Fruit fly (Drosophila melanogaster) whole organism, embryonic: ENCODE measurements around the gene CG16959.

Experiments
- B-H2 ChIP-seq: fragments of 200-800 bp; sonication (Bioruptor generic); optimal IDR thresholded peaks from 2 replicates; lab custom pipeline; 2018; ENCODE audit warnings: missing biosample characterization, mild to moderate bottlenecking, missing genetic modification characterization
- CG1024 ChIP-seq: fragments of 200-800 bp; sonication (Bioruptor generic); IDR thresholded peaks from 2 replicates; pipeline ENCODE4 v1.3.6; 2022; ENCODE audit warnings: missing biosample characterization, missing genetic modification characterization
- CG10565 ChIP-seq: fragments of 200-800 bp; sonication (Bioruptor generic); optimal IDR thresholded peaks from 3 replicates; lab custom pipeline; 2016; ENCODE audit warnings: missing biosample characterization, mild to moderate bottlenecking, missing genetic modification characterization
- CG12236 ChIP-seq: fragments of 200-800 bp; sonication (Bioruptor generic); optimal IDR thresholded peaks from 2 replicates; lab custom pipeline; 2016; ENCODE audit warnings: missing biosample characterization, missing genetic modification characterization
- CG14667 ChIP-seq: fragments of 200-800 bp; sonication (Bioruptor generic); IDR thresholded peaks from 2 replicates; pipeline ENCODE4 v1.3.6; 2022; ENCODE audit warnings: missing biosample characterization, missing genetic modification characterization
- CG15011 ChIP-seq: fragments of 200-800 bp; sonication (Bioruptor generic); optimal IDR thresholded peaks from 3 replicates; lab custom pipeline; 2018; ENCODE audit warnings: missing biosample characterization, mild to moderate bottlenecking, missing genetic modification characterization
- CG1647 ChIP-seq: fragments of 200-800 bp; sonication (Bioruptor generic); optimal IDR thresholded peaks from 3 replicates; lab custom pipeline; 2016; ENCODE audit warnings: missing biosample characterization, missing genetic modification characterization
- CG17385 ChIP-seq: fragments of 200-800 bp; sonication (Bioruptor generic); optimal IDR thresholded peaks from 3 replicates; lab custom pipeline; 2018; ENCODE audit warnings: missing biosample characterization, mild to moderate bottlenecking, missing genetic modification characterization
- CG17802 ChIP-seq: fragments of 200-800 bp; sonication (Bioruptor generic); optimal IDR thresholded peaks from 2 replicates; lab custom pipeline; 2018; ENCODE audit warnings: missing biosample characterization, mild to moderate bottlenecking, missing genetic modification characterization, moderate library complexity
- CG1792 ChIP-seq: fragments of 200-800 bp; sonication (Bioruptor generic); optimal IDR thresholded peaks from 2 replicates; lab custom pipeline; 2016; ENCODE audit warnings: missing biosample characterization, missing genetic modification characterization
- CG3281 ChIP-seq: fragments of 200-800 bp; sonication (Bioruptor generic); optimal IDR thresholded peaks from 3 replicates; lab custom pipeline; 2017; ENCODE audit warnings: missing biosample characterization, mild to moderate bottlenecking, missing genetic modification characterization
- CG4730 ChIP-seq: fragments of 200-800 bp; sonication (Bioruptor generic); IDR thresholded peaks from 2 replicates; pipeline ENCODE4 v1.3.6; 2022; ENCODE audit warnings: missing biosample characterization, missing genetic modification characterization
- CG6683 ChIP-seq: fragments of 200-800 bp; sonication (Bioruptor generic); optimal IDR thresholded peaks from 2 replicates; lab custom pipeline; 2017; ENCODE audit warnings: missing biosample characterization, mild to moderate bottlenecking, missing genetic modification characterization, missing genetic modification reagents
- CG6689 ChIP-seq: fragments of 200-800 bp; sonication (Bioruptor generic); IDR thresholded peaks from 2 replicates; pipeline ENCODE4 v1.3.6; 2022; ENCODE audit warnings: missing biosample characterization, missing genetic modification characterization
- CG7372 ChIP-seq: fragments of 200-800 bp; sonication (Bioruptor generic); IDR thresholded peaks from 2 replicates; pipeline ENCODE4 v1.3.6; 2022; ENCODE audit warnings: missing biosample characterization, missing genetic modification characterization
- CG7745 ChIP-seq: fragments of 200-800 bp; sonication (Bioruptor generic); optimal IDR thresholded peaks from 2 replicates; lab custom pipeline; 2018; ENCODE audit warnings: missing biosample characterization, mild to moderate bottlenecking, missing genetic modification characterization, moderate library complexity
- CG7987 ChIP-seq: fragments of 200-800 bp; sonication (Bioruptor generic); optimal IDR thresholded peaks from 2 replicates; lab custom pipeline; 2018; ENCODE audit warnings: missing biosample characterization, mild to moderate bottlenecking, missing genetic modification characterization, moderate library complexity
- CG8944 ChIP-seq: fragments of 200-800 bp; sonication (Bioruptor generic); optimal IDR thresholded peaks from 3 replicates; lab custom pipeline; 2016; ENCODE audit warnings: missing biosample characterization, missing genetic modification characterization
- Chrac-16 ChIP-seq: fragments of 200-800 bp; sonication (Bioruptor generic); optimal IDR thresholded peaks from 3 replicates; lab custom pipeline; 2016; ENCODE audit warnings: missing biosample characterization, missing genetic modification characterization
- Dfd ChIP-seq, 2 experiments: fragments of >200 bp; optimal IDR thresholded peaks; 2 replicates each; lab custom pipeline; 2017; ENCODE audit warnings: missing biosample characterization in 2 of 2, missing genetic modification characterization in 2 of 2
- Dp ChIP-seq: fragments of 200-800 bp; sonication (Bioruptor generic); optimal IDR thresholded peaks from 2 replicates; lab custom pipeline; 2018; ENCODE audit warnings: missing biosample characterization, mild to moderate bottlenecking, missing genetic modification characterization, moderate library complexity
- Elba2 ChIP-seq: fragments of 200-800 bp; sonication (Bioruptor generic); optimal IDR thresholded peaks from 3 replicates; lab custom pipeline; 2016; ENCODE audit warnings: missing biosample characterization, missing genetic modification characterization
- HLH4C ChIP-seq: fragments of 200-800 bp; sonication (Bioruptor generic); IDR thresholded peaks from 3 replicates; pipeline ENCODE4 v1.3.6; 2022; ENCODE audit warnings: missing biosample characterization, missing genetic modification characterization; ENCODE audit not compliant: partially characterized antibody
- Hmx ChIP-seq: fragments of 200-800 bp; sonication (Bioruptor generic); optimal IDR thresholded peaks from 2 replicates; lab custom pipeline; 2016; ENCODE audit warnings: missing biosample characterization, missing genetic modification characterization
- MESR4 ChIP-seq: fragments of 200-800 bp; sonication (Bioruptor generic); optimal IDR thresholded peaks from 2 replicates; lab custom pipeline; 2018; ENCODE audit warnings: missing biosample characterization, mild to moderate bottlenecking, missing genetic modification characterization, moderate library complexity
- Neu2 ChIP-seq: fragments of 200-800 bp; sonication (Bioruptor generic); optimal IDR thresholded peaks from 3 replicates; lab custom pipeline; 2016; ENCODE audit warnings: missing biosample characterization, missing genetic modification characterization, borderline replicate concordance
- Rfx ChIP-seq: fragments of 200-800 bp; sonication (Bioruptor generic); IDR thresholded peaks from 2 replicates; pipeline ENCODE4 v1.3.6; 2022; ENCODE audit warnings: missing biosample characterization, missing genetic modification characterization
- Sox100B ChIP-seq: fragments of 200-800 bp; sonication (Bioruptor generic); optimal IDR thresholded peaks from 3 replicates; lab custom pipeline; 2018; ENCODE audit warnings: missing biosample characterization, mild to moderate bottlenecking, missing genetic modification characterization
- ac ChIP-seq: fragments of 200-800 bp; sonication (Bioruptor generic); optimal IDR thresholded peaks from 3 replicates; lab custom pipeline; 2017; ENCODE audit warnings: missing biosample characterization, mild to moderate bottlenecking, missing genetic modification characterization
- ase ChIP-seq: fragments of 200-800 bp; sonication (Bioruptor generic); IDR thresholded peaks from 3 replicates; pipeline ENCODE4 v1.3.6; 2022; ENCODE audit warnings: missing biosample characterization, missing genetic modification characterization
- az2 ChIP-seq: fragments of 200-800 bp; sonication (Bioruptor generic); optimal IDR thresholded peaks from 3 replicates; lab custom pipeline; 2016; ENCODE audit warnings: missing biosample characterization, missing genetic modification characterization
- bsh ChIP-seq, 2 experiments: fragments of 200-800 bp; sonication (Bioruptor generic); optimal IDR thresholded peaks; 2 replicates each; lab custom pipeline; 2017 to 2018; ENCODE audit warnings: mild to moderate bottlenecking in 2 of 2, missing biosample characterization in 2 of 2, missing genetic modification characterization in 2 of 2, moderate library complexity in 1 of 2
- corto ChIP-seq: fragments of 200-800 bp; sonication (Bioruptor generic); optimal IDR thresholded peaks from 2 replicates; lab custom pipeline; 2016; ENCODE audit warnings: missing biosample characterization, mild to moderate bottlenecking, missing genetic modification characterization, moderate library complexity
- da ChIP-seq: fragments of 200-800 bp; sonication (Bioruptor generic); optimal IDR thresholded peaks from 2 replicates; lab custom pipeline; 2016; ENCODE audit warnings: missing biosample characterization, missing genetic modification characterization
- grau ChIP-seq: fragments of 200-800 bp; optimal IDR thresholded peaks from 3 replicates; lab custom pipeline; 2019; ENCODE audit warnings: missing biosample characterization, mild to moderate bottlenecking, missing genetic modification characterization, moderate library complexity
- gsb-n ChIP-seq: fragments of 200-800 bp; sonication (Bioruptor generic); optimal IDR thresholded peaks from 3 replicates; lab custom pipeline; 2018; ENCODE audit warnings: missing biosample characterization, mild to moderate bottlenecking, missing genetic modification characterization
- inv ChIP-seq: fragments of 200-800 bp; sonication (Bioruptor generic); IDR thresholded peaks from 2 replicates; pipeline ENCODE4 v1.3.6; 2022; ENCODE audit warnings: missing biosample characterization, missing genetic modification characterization; ENCODE audit not compliant: partially characterized antibody
- lbe ChIP-seq: fragments of 200-800 bp; sonication (Bioruptor generic); optimal IDR thresholded peaks from 2 replicates; lab custom pipeline; 2016; ENCODE audit warnings: missing biosample characterization, mild to moderate bottlenecking, missing genetic modification characterization
- lmd ChIP-seq: fragments of 200-800 bp; sonication (Bioruptor generic); IDR thresholded peaks from 2 replicates; pipeline ENCODE4 v1.3.6; 2022; ENCODE audit warnings: missing biosample characterization, missing genetic modification characterization
- luna ChIP-seq: fragments of 200-800 bp; sonication (Bioruptor generic); optimal IDR thresholded peaks from 2 replicates; lab custom pipeline; 2016; ENCODE audit warnings: missing biosample characterization, missing genetic modification characterization
- nerfin-1 ChIP-seq: fragments of 200-800 bp; sonication (Bioruptor generic); optimal IDR thresholded peaks from 3 replicates; lab custom pipeline; 2019; ENCODE audit warnings: missing biosample characterization, mild to moderate bottlenecking, missing genetic modification characterization, moderate library complexity
- nom ChIP-seq: fragments of 200-800 bp; sonication (Bioruptor generic); optimal IDR thresholded peaks from 2 replicates; lab custom pipeline; 2017; ENCODE audit warnings: missing biosample characterization, missing genetic modification characterization, mild to moderate bottlenecking, moderate library complexity, missing genetic modification reagents
- peb ChIP-seq: fragments of 200-800 bp; sonication (Bioruptor generic); IDR thresholded peaks from 2 replicates; pipeline ENCODE4 v1.3.6; 2022; ENCODE audit warnings: missing biosample characterization, missing genetic modification characterization
- pnt ChIP-seq: fragments of 200-800 bp; sonication (Bioruptor generic); optimal IDR thresholded peaks from 3 replicates; lab custom pipeline; 2016; ENCODE audit warnings: missing biosample characterization, missing genetic modification characterization
- sisA ChIP-seq: fragments of 200-800 bp; sonication (Bioruptor generic); IDR thresholded peaks from 2 replicates; pipeline ENCODE4 v1.3.6; 2022; ENCODE audit warnings: missing biosample characterization, missing genetic modification characterization
- stc ChIP-seq: fragments of 200-800 bp; sonication (Bioruptor generic); IDR thresholded peaks from 2 replicates; pipeline ENCODE4 v1.3.6; 2022; ENCODE audit warnings: missing biosample characterization, missing genetic modification characterization
- trem ChIP-seq: fragments of 200-800 bp; optimal IDR thresholded peaks from 3 replicates; lab custom pipeline; 2019; ENCODE audit warnings: missing biosample characterization, mild to moderate bottlenecking, missing genetic modification characterization, moderate library complexity
- twi ChIP-seq: fragments of 200-800 bp; optimal IDR thresholded peaks from 2 replicates; lab custom pipeline; 2019; ENCODE audit warnings: missing biosample characterization, mild to moderate bottlenecking, missing genetic modification characterization, moderate library complexity
- yki ChIP-seq: fragments of >200 bp; optimal IDR thresholded peaks from 3 replicates; lab custom pipeline; 2018

Gene CG16959

dm6 chr3L:15142004-15142890 lies 17.1 kb upstream of the CG16959 start, which contains the start of gene Pdi (continued):
- TF ChIP-seq stc: no peak
- TF ChIP-seq grau (tag; lab: Kevin White, UChicago): peak; percentile 53
- TF ChIP-seq Hmx: no peak
- peak; percentile 62 for TF ChIP-seq Dp
- no peak for TF ChIP-seq CG7372 (GFP tag; lab: Robert Waterston, UW)
- peak; percentile 83 for TF ChIP-seq trem (tag; lab: Kevin White, UChicago)
- TF ChIP-seq Sox100B (GFP tag; lab: Kevin White, UChicago): no peak
- TF ChIP-seq HLH4C (GFP tag; lab: Robert Waterston, UW): peak; percentile 60; the same call in 2 of the 3 replicates
- TF ChIP-seq CG1792: peak; percentile 7
- peak; percentile 24 for TF ChIP-seq luna
- TF ChIP-seq CG8944 (GFP tag; lab: Kevin White, UChicago): no peak
- TF ChIP-seq az2 (GFP tag; lab: Kevin White, UChicago): no peak
- TF ChIP-seq CG14667: no peak
- peak; percentile 5 for TF ChIP-seq ac (GFP tag; lab: Kevin White, UChicago)
- TF ChIP-seq inv: peak; percentile 58; the same call in 1 of the 2 replicates
- peak; percentile 79 for TF ChIP-seq MESR4 (GFP tag; lab: Kevin White, UChicago)
- no peak for TF ChIP-seq peb (GFP tag; lab: Robert Waterston, UW)
- peak; percentile 49 for TF ChIP-seq CG7987 (GFP tag; lab: Kevin White, UChicago)
- peak; percentile 53 for TF ChIP-seq nom (GFP tag; lab: Kevin White, UChicago)
- TF ChIP-seq CG3281 (GFP tag; lab: Kevin White, UChicago): no peak
- TF ChIP-seq da: no peak
- peak; percentile 41 for TF ChIP-seq nerfin-1 (tag; lab: Kevin White, UChicago)
- TF ChIP-seq gsb-n (tag; lab: Kevin White, UChicago): peak; percentile 32
- no peak for TF ChIP-seq CG7745 (tag; lab: Kevin White, UChicago)
- no peak for TF ChIP-seq CG4730
- TF ChIP-seq CG6683 (GFP tag; lab: Kevin White, UChicago): no peak
- TF ChIP-seq CG15011 (GFP tag; lab: Kevin White, UChicago): no peak
- TF ChIP-seq CG1024: no peak
- TF ChIP-seq Elba2 (GFP tag; lab: Kevin White, UChicago): no peak
- TF ChIP-seq Dfd (GFP tag; optimal IDR thresholded peaks at IDR 0.05; lab: Kevin White, UChicago): no peak
- no peak for TF ChIP-seq pnt (GFP tag; lab: Kevin White, UChicago)
- no peak for TF ChIP-seq sisA (GFP tag; lab: Robert Waterston, UW)
- peak in 1 of 2 experiments; percentile 26 for TF ChIP-seq bsh (GFP tag; optimal IDR thresholded peaks at IDR 0.05; lab: Kevin White, UChicago)
- TF ChIP-seq Neu2: no peak
- no peak for TF ChIP-seq Chrac-16
- TF ChIP-seq CG10565: no peak
- TF ChIP-seq corto: no peak
- TF ChIP-seq lmd (GFP tag; lab: Robert Waterston, UW): no peak
- peak; percentile 50 for TF ChIP-seq B-H2 (GFP tag; lab: Kevin White, UChicago)
- TF ChIP-seq ase (GFP tag; lab: Robert Waterston, UW): no peak
- peak; percentile 50 for TF ChIP-seq lbe (GFP tag; lab: Kevin White, UChicago)
- TF ChIP-seq twi (tag; lab: Kevin White, UChicago): no peak
- TF ChIP-seq CG1647 (GFP tag; lab: Kevin White, UChicago): peak; percentile 14
- TF ChIP-seq yki (lab: Kevin White, UChicago): no peak
- TF ChIP-seq Rfx (GFP tag; lab: Robert Waterston, UW): peak; percentile 59
- no peak for TF ChIP-seq CG17802
- peak; percentile 31 for TF ChIP-seq CG17385 (GFP tag; lab: Kevin White, UChicago)
- TF ChIP-seq CG6689 (GFP tag; lab: Robert Waterston, UW): no peak
- TF ChIP-seq CG12236: no peak
